Fruit fly (Drosophila melanogaster): ENCODE results near the gene CG3817.

Gene CG3817

DNA sequence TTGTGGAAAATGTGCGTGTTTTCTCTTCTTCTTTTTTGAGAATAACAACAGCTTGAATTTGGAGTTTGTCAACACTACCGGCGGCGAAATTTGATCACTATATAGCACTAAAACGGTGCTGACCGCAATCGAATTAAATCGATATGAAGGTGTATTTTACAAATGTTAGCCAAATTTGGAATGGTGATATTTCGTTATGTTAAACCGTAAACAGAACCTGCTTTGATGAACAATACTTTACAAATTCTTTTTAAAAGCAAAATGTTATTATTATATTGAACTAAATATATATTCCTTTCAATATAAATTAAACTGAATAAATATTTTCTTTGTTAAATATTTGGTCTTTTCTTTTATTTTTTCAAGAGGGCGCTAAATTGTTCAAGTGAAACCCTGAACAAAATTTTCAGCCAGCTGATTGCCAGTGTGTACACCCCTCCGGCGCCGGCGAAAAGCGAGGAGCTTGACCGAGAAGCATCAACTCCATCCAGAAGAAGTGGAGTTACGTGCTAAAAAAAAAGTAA, 12.5 kb upstream of the CG3817 start, which contains the start of the genes Rrp6, CG33331 and CG33332:
Gene Rrp6, minus strand, starts transcription at position 236 of the 524 bp plus-strand sequence.
Gene CG33331, plus strand, starts transcription at position 446 of the 524 bp plus-strand sequence.
Gene CG33332, plus strand, starts transcription at position 446 of the 524 bp plus-strand sequence.
- TF ChIP-seq Sox14 (GFP tag; optimal IDR thresholded peaks at IDR 0.05) (peak; percentile 69), Blimp-1 (GFP tag; optimal IDR thresholded peaks at IDR 0.05) (no peak), salr (GFP tag; optimal IDR thresholded peaks at IDR 0.05) (peak in 1 of 2 experiments; percentile 6), CG10631 (GFP tag; optimal IDR thresholded peaks at IDR 0.05) (no peak), CG3032 (tag; optimal IDR thresholded peaks at IDR 0.05) (peak; percentile 69), Eip78C (GFP tag) (no peak), Eip93F (GFP tag; optimal IDR thresholded peaks at IDR 0.05) (no peak), Ets96B (tag; optimal IDR thresholded peaks at IDR 0.05) (peak; percentile 61), cyc (GFP tag; optimal IDR thresholded peaks at IDR 0.05) (peak; percentile 64), svp (GFP tag) (no peak), lz (GFP tag; optimal IDR thresholded peaks at IDR 0.05) (peak; percentile 65), OdsH (GFP tag; optimal IDR thresholded peaks at IDR 0.05) (no peak), Met (GFP tag; optimal IDR thresholded peaks at IDR 0.05) (no peak), CG3919 (GFP tag; optimal IDR thresholded peaks at IDR 0.05) (peak; percentile 80), CG11294 (GFP tag; IDR thresholded peaks at IDR 0.05) (peak; percentile 18; the same call in 1 of the 2 replicates), CG8632 (GFP tag; optimal IDR thresholded peaks at IDR 0.05) (no peak), acj6 (GFP tag; optimal IDR thresholded peaks at IDR 0.05) (peak; percentile 73), Sox102F (GFP tag; optimal IDR thresholded peaks at IDR 0.05) (no peak), vri (GFP tag; optimal IDR thresholded peaks at IDR 0.05) (no peak), esn (GFP tag; optimal IDR thresholded peaks at IDR 0.05) (peak; percentile 75), Gug (GFP tag; IDR thresholded peaks at IDR 0.05) (peak; percentile 41), CG6792 (GFP tag; optimal IDR thresholded peaks at IDR 0.05) (peak; percentile 69), CG8119 (GFP tag; IDR thresholded peaks at IDR 0.05) (peak; percentile 65; the same call in 2 of the 3 replicates), CG15336 (GFP tag; IDR thresholded peaks at IDR 0.05) (peak; percentile 66), CG31627 (GFP tag; optimal IDR thresholded peaks at IDR 0.05) (peak; percentile 76), CG6163 (GFP tag; IDR thresholded peaks at IDR 0.05) (peak; percentile 47; the same call in 1 of the 3 replicates), Sox15 (GFP tag; optimal IDR thresholded peaks at IDR 0.05) (peak; percentile 27), CG8319 (GFP tag; optimal IDR thresholded peaks at IDR 0.05) (peak; percentile 54), CG11902 (GFP tag; optimal IDR thresholded peaks at IDR 0.05) (peak; percentile 40)

DNA sequence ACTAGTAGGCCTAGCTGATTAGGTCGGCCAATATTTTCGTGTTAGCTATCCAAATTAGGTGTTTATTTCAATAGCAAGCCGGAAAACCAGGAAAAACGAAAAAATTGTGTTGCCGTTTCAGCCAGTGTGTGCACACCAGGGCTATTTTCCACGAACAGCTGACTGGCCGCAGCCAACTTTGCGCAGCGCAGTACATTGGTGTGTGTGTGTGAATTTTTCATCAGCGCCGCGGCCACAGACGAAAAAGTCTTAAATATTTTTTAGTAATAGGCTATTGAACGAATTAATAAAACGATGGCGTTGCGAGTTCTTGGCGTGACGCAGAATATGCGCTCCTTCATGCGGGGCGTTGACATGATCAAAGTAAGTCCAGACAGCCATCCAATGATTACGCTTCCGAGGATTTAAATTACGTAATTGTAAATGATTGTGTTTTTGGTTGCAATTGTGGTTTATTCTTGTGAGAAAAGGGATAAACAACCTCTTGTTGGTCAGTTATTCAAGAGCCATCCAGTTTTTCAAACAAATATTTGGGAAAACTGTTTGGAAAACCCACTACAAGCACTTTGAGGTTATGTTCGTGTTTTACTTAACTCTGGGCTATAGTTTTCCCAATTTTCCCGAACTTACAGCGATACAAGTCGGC, 8.4 kb upstream of the CG3817 start, which contains the start of the genes CycC and UQCR-C1:
Gene CycC, minus strand, starts transcription at position 142 of the 646 bp plus-strand sequence.
Gene UQCR-C1, plus strand, starts transcription at position 168 of the 646 bp plus-strand sequence.
- TF ChIP-seq Hr39 (GFP tag; optimal IDR thresholded peaks at IDR 0.05) = no peak
- no peak for TF ChIP-seq CG6276 (GFP tag; optimal IDR thresholded peaks at IDR 0.05)
- TF ChIP-seq vri (GFP tag; optimal IDR thresholded peaks at IDR 0.05) = peak; percentile 80
- TF ChIP-seq Met (GFP tag; optimal IDR thresholded peaks at IDR 0.05) = no peak
- TF ChIP-seq CG1621 (tag; optimal IDR thresholded peaks at IDR 0.05) = no peak
- no peak for TF ChIP-seq acj6 (GFP tag; optimal IDR thresholded peaks at IDR 0.05)
- TF ChIP-seq Gug (GFP tag; IDR thresholded peaks at IDR 0.05) = no peak
- no peak for TF ChIP-seq Sox15 (GFP tag; optimal IDR thresholded peaks at IDR 0.05)

- TF ChIP-seq Eip78C (GFP tag) (no peak), achi (GFP tag; optimal IDR thresholded peaks at IDR 0.05) (no peak), dsx (GFP tag; optimal IDR thresholded peaks at IDR 0.05; ENCODE audit: poor library complexity, severe bottlenecking) (no peak), cyc (GFP tag; optimal IDR thresholded peaks at IDR 0.05) (peak; percentile 50), spab (GFP tag; optimal IDR thresholded peaks at IDR 0.05) (no peak), Hr39 (GFP tag; optimal IDR thresholded peaks at IDR 0.05) (peak; percentile 72), CG34406 (GFP tag; optimal IDR thresholded peaks at IDR 0.05) (peak; percentile 39), fd85E (GFP tag; optimal IDR thresholded peaks at IDR 0.05) (no peak), CG4318 (GFP tag; optimal IDR thresholded peaks at IDR 0.05) (no peak), CG6792 (GFP tag; optimal IDR thresholded peaks at IDR 0.05) (no peak), CG11762 (GFP tag; optimal IDR thresholded peaks at IDR 0.05; ENCODE audit: insufficient read depth) (peak; percentile 2), pdm3 (GFP tag; optimal IDR thresholded peaks at IDR 0.05) (no peak), ss (GFP tag; optimal IDR thresholded peaks at IDR 0.05) (no peak), CG6808 (GFP tag; optimal IDR thresholded peaks at IDR 0.05) (no peak), Sox102F (GFP tag; optimal IDR thresholded peaks at IDR 0.05) (no peak), CG16779 (tag; optimal IDR thresholded peaks at IDR 0.05) (no peak), Smox (GFP tag; optimal IDR thresholded peaks at IDR 0.05) (no peak), CG3919 (GFP tag; optimal IDR thresholded peaks at IDR 0.05) (no peak)
These were observed 4.5 kb upstream of the CG3817 start, which contains the start of gene Dph2 for dm6 chr3R:14893791-14894782. TSS of gene Dph2 (minus strand) at chr3R:14893954.
